Fruit fly (Drosophila melanogaster): ENCODE data around the gene CG10177.

- TF ChIP-seq CG8478 (optimal IDR thresholded peaks at IDR 0.05) = no peak
- TF ChIP-seq pan (optimal IDR thresholded peaks at IDR 0.05) = no peak
- TF ChIP-seq psq (optimal IDR thresholded peaks at IDR 0.05) = no peak
- TF ChIP-seq Dll (optimal IDR thresholded peaks at IDR 0.05) = no peak
- no peak for TF ChIP-seq EcR (GFP tag; optimal IDR thresholded peaks at IDR 0.05)
Measured at dm6 chr3R:23497241-23497640, 24.1 kb downstream of the CG10177 start.

All from whole organism.